Fruit fly (Drosophila melanogaster): Measurements from ENCODE around the gene Exo84.

Exo84 gene

dm6 chr3R:26042131-26042885, 9.7 kb downstream of the Exo84 start (continued):
- peak; percentile 96 to 97 for TF ChIP-seq chif (GFP tag; optimal IDR thresholded peaks at IDR 0.05)
- TF ChIP-seq Nf-YB (GFP tag; optimal IDR thresholded peaks at IDR 0.05) = peak; percentile 81
- TF ChIP-seq CoRest (tag; optimal IDR thresholded peaks at IDR 0.05) = peak; percentile 96
- no peak for TF ChIP-seq pan (optimal IDR thresholded peaks at IDR 0.05)
- peak in 1 of 2 experiments; percentile 98 for TF ChIP-seq pan (GFP tag; optimal IDR thresholded peaks at IDR 0.05 in 1 of 2, IDR thresholded peaks at IDR 0.05 in 1 of 2)
- TF ChIP-seq CG30403 (GFP tag; optimal IDR thresholded peaks at IDR 0.05) = peak; percentile 97
- TF ChIP-seq HmgZ (tag; optimal IDR thresholded peaks at IDR 0.05) = peak; percentile 96
- peak; percentile 87 for TF ChIP-seq toy (GFP tag; IDR thresholded peaks at IDR 0.05)
- peak; percentile 89 for TF ChIP-seq rib (GFP tag; IDR thresholded peaks at IDR 0.05)
- peak; percentile 97 for TF ChIP-seq slp2 (GFP tag; optimal IDR thresholded peaks at IDR 0.05)
- TF ChIP-seq CG17912 (GFP tag; optimal IDR thresholded peaks at IDR 0.05) = peak; percentile 71
- peak; percentile 96 for TF ChIP-seq eyg (GFP tag; optimal IDR thresholded peaks at IDR 0.05)
- no peak; the same call in 2 of the 3 replicates for TF ChIP-seq CG34224 (GFP tag; IDR thresholded peaks at IDR 0.05; ENCODE audit: partially characterized antibody)
- TF ChIP-seq CG10462 (GFP tag; optimal IDR thresholded peaks at IDR 0.05) = peak; percentile 94
- TF ChIP-seq Hmx (GFP tag; optimal IDR thresholded peaks at IDR 0.05) = peak; percentile 77
- no peak for TF ChIP-seq zen2 (GFP tag; IDR thresholded peaks at IDR 0.05; ENCODE audit: partially characterized antibody)
- TF ChIP-seq CG9609 (GFP tag; optimal IDR thresholded peaks at IDR 0.05) = peak; percentile 97
- peak; percentile 69 for TF ChIP-seq CG34376 (GFP tag; optimal IDR thresholded peaks at IDR 0.05)
- TF ChIP-seq Dbx (GFP tag; IDR thresholded peaks at IDR 0.05) = peak; percentile 95
- no peak for TF ChIP-seq pros (GFP tag; optimal IDR thresholded peaks at IDR 0.05)
- TF ChIP-seq NC2α (GFP tag; optimal IDR thresholded peaks at IDR 0.05) = peak; percentile 96
- TF ChIP-seq CG2202 (tag; optimal IDR thresholded peaks at IDR 0.05) = peak; percentile 89
- TF ChIP-seq CG5245 (GFP tag; optimal IDR thresholded peaks at IDR 0.05) = peak; percentile 96
- peak; percentile 96 for TF ChIP-seq caup (GFP tag; optimal IDR thresholded peaks at IDR 0.05; ENCODE audit: severe bottlenecking)
- peak; percentile 91 for TF ChIP-seq scrt (GFP tag; optimal IDR thresholded peaks at IDR 0.05)
- TF ChIP-seq psq (GFP tag; optimal IDR thresholded peaks at IDR 0.05) = peak; percentile 80
- peak; percentile 96 for TF ChIP-seq Atf3 (GFP tag; optimal IDR thresholded peaks at IDR 0.05)
- peak; percentile 82 for TF ChIP-seq CG10147 (GFP tag; optimal IDR thresholded peaks at IDR 0.05)
- TF ChIP-seq repo (GFP tag; optimal IDR thresholded peaks at IDR 0.05) = peak; percentile 96
- no peak for TF ChIP-seq CG2129 (GFP tag; IDR thresholded peaks at IDR 0.05; ENCODE audit: partially characterized antibody)
- TF ChIP-seq Gug (GFP tag; IDR thresholded peaks at IDR 0.05) = peak; percentile 98
- TF ChIP-seq Awh (GFP tag; IDR thresholded peaks at IDR 0.05) = peak; percentile 96
- peak; percentile 85 for TF ChIP-seq CG14965 (GFP tag; optimal IDR thresholded peaks at IDR 0.05; ENCODE audit: borderline replicate concordance)
- TF ChIP-seq Sry-δ (GFP tag; optimal IDR thresholded peaks at IDR 0.05) = peak; percentile 66
- peak; percentile 93 for TF ChIP-seq odd (GFP tag; optimal IDR thresholded peaks at IDR 0.05)
- peak; percentile 93 for TF ChIP-seq gsb-n (tag; optimal IDR thresholded peaks at IDR 0.05)
- TF ChIP-seq gem (tag; optimal IDR thresholded peaks at IDR 0.05) = peak; percentile 97
- TF ChIP-seq ERR (GFP tag; optimal IDR thresholded peaks at IDR 0.05) = peak; percentile 92
- TF ChIP-seq Spps (tag; optimal IDR thresholded peaks at IDR 0.05) = peak; percentile 89
- TF ChIP-seq Bgb (GFP tag; IDR thresholded peaks at IDR 0.05; ENCODE audit: partially characterized antibody) = no peak
- TF ChIP-seq Asciz (GFP tag; optimal IDR thresholded peaks at IDR 0.05) = peak; percentile 92
- TF ChIP-seq Doc3 (GFP tag; IDR thresholded peaks at IDR 0.05; ENCODE audit: partially characterized antibody) = no peak
- peak; percentile 98 for TF ChIP-seq chn (GFP tag; optimal IDR thresholded peaks at IDR 0.05)
- TF ChIP-seq CG10366 (GFP tag; IDR thresholded peaks at IDR 0.05) = peak; percentile 97
- peak; percentile 89 for TF ChIP-seq corto (GFP tag; optimal IDR thresholded peaks at IDR 0.05)
- peak; percentile 90 for TF ChIP-seq CG6175 (GFP tag; IDR thresholded peaks at IDR 0.05)
- peak; percentile 94 for TF ChIP-seq CG9876 (GFP tag; optimal IDR thresholded peaks at IDR 0.05)
- no peak for TF ChIP-seq knrl (GFP tag; IDR thresholded peaks at IDR 0.05; ENCODE audit: partially characterized antibody)
- peak; percentile 97 for TF ChIP-seq H15 (GFP tag; IDR thresholded peaks at IDR 0.05)

Data from whole organism, embryonic.